Fruit fly (Drosophila melanogaster): Measurements from ENCODE around the gene S6kII.
A peak's percentile ranks its signal among the peaks of the same experiment; 100 is the strongest.

Gene S6kII

DNA sequence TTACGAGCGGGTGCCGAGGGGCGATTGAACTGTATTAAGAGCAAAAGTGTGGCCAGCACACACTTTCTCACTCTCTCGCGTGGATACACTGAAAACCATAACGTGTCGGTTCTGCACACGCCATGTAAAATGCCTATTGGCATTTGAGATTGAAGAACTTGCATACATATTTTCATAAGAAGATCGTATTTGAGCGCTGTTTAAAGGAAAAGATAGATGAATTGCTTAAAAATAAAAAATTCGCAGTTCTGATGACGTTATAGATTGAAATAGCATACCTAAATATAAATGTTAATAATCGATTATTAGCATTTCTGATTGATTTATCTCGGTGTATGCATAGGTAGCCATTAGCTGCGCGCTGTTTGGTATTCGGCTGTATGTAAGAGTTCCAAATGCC, 20.7 kb upstream of the S6kII start (continued):
- TF ChIP-seq ap (GFP tag; IDR thresholded peaks at IDR 0.05) (no peak), CG32772 (GFP tag; IDR thresholded peaks at IDR 0.05) (no peak), D (optimal IDR thresholded peaks at IDR 0.05) (no peak), D (GFP tag; optimal IDR thresholded peaks at IDR 0.05) (peak; percentile 34), CG9609 (GFP tag; optimal IDR thresholded peaks at IDR 0.05) (no peak), sens (GFP tag) (peak; percentile 81)

dm6 chrX:22510776-22511175, 19.0 kb upstream of the S6kII start:
- no peak for TF ChIP-seq Lim3 (GFP tag; IDR thresholded peaks at IDR 0.05)
- no peak for TF ChIP-seq CG8359 (GFP tag; optimal IDR thresholded peaks at IDR 0.05; ENCODE audit: borderline replicate concordance)
- TF ChIP-seq nau (GFP tag; optimal IDR thresholded peaks at IDR 0.05): no peak
- TF ChIP-seq hb (GFP tag; IDR thresholded peaks at IDR 0.05; ENCODE audit: partially characterized antibody): peak; percentile 54; the same call in 1 of the 3 replicates
- TF ChIP-seq tna (GFP tag; IDR thresholded peaks at IDR 0.05; ENCODE audit: partially characterized antibody): peak; percentile 33; the same call in 1 of the 2 replicates
- TF ChIP-seq CG14860 (GFP tag; IDR thresholded peaks at IDR 0.05; ENCODE audit: partially characterized antibody): peak; percentile 40; the same call in 2 of the 3 replicates
- no peak for TF ChIP-seq amos (GFP tag; IDR thresholded peaks at IDR 0.05; ENCODE audit: partially characterized antibody)
- no peak for TF ChIP-seq CG1792 (GFP tag; optimal IDR thresholded peaks at IDR 0.05)
- TF ChIP-seq wdn (GFP tag; IDR thresholded peaks at IDR 0.05): no peak
- no peak for TF ChIP-seq CG17385 (GFP tag; optimal IDR thresholded peaks at IDR 0.05)
- TF ChIP-seq nerfin-2 (GFP tag; IDR thresholded peaks at IDR 0.05; ENCODE audit: partially characterized antibody): peak; percentile 62
- TF ChIP-seq CG17568 (GFP tag; optimal IDR thresholded peaks at IDR 0.05): no peak
- no peak for TF ChIP-seq kah (GFP tag; optimal IDR thresholded peaks at IDR 0.05)
- no peak for TF ChIP-seq prd (optimal IDR thresholded peaks at IDR 0.05)
- no peak for TF ChIP-seq prd (GFP tag; IDR thresholded peaks at IDR 0.05)
- TF ChIP-seq btn (GFP tag; optimal IDR thresholded peaks at IDR 0.05): no peak
- TF ChIP-seq CG4424 (GFP tag; optimal IDR thresholded peaks at IDR 0.05): no peak
- no peak for TF ChIP-seq CHES-1-like (GFP tag; optimal IDR thresholded peaks at IDR 0.05)

dm6 chrX:22512071-22512470, 17.7 kb upstream of the S6kII start:
- no peak for TF ChIP-seq Eip74EF (GFP tag; optimal IDR thresholded peaks at IDR 0.05)
- no peak for TF ChIP-seq CG15514 (GFP tag; optimal IDR thresholded peaks at IDR 0.05)
- no peak for TF ChIP-seq lab (GFP tag; optimal IDR thresholded peaks at IDR 0.05)
- TF ChIP-seq sob (GFP tag; IDR thresholded peaks at IDR 0.05): no peak
- no peak for TF ChIP-seq D (optimal IDR thresholded peaks at IDR 0.05)
- no peak for TF ChIP-seq D (GFP tag; optimal IDR thresholded peaks at IDR 0.05)
- TF ChIP-seq NC2β (GFP tag; optimal IDR thresholded peaks at IDR 0.05): no peak
- no peak for TF ChIP-seq repo (GFP tag; optimal IDR thresholded peaks at IDR 0.05)
- no peak for TF ChIP-seq chif (GFP tag; optimal IDR thresholded peaks at IDR 0.05)
- no peak for TF ChIP-seq usp (GFP tag; optimal IDR thresholded peaks at IDR 0.05)
- no peak for TF ChIP-seq fd64A (GFP tag; optimal IDR thresholded peaks at IDR 0.05)
- TF ChIP-seq sug (tag; optimal IDR thresholded peaks at IDR 0.05): no peak
- TF ChIP-seq mirr (GFP tag; optimal IDR thresholded peaks at IDR 0.05): no peak
- TF ChIP-seq schlank (tag; optimal IDR thresholded peaks at IDR 0.05): no peak
- no peak for TF ChIP-seq CG6689 (GFP tag; IDR thresholded peaks at IDR 0.05)
- TF ChIP-seq cg (GFP tag; optimal IDR thresholded peaks at IDR 0.05): peak; percentile 55
- TF ChIP-seq Sry-β (GFP tag; optimal IDR thresholded peaks at IDR 0.05): no peak
- TF ChIP-seq CG13894 (tag; optimal IDR thresholded peaks at IDR 0.05): no peak
- no peak for TF ChIP-seq CG10565 (GFP tag; optimal IDR thresholded peaks at IDR 0.05)
- no peak for TF ChIP-seq tll (GFP tag; optimal IDR thresholded peaks at IDR 0.05)
- TF ChIP-seq ftz-f1 (GFP tag; optimal IDR thresholded peaks at IDR 0.05): no peak
- no peak for TF ChIP-seq MTF-1 (GFP tag; optimal IDR thresholded peaks at IDR 0.05; ENCODE audit: borderline replicate concordance)
- TF ChIP-seq CG31388 (GFP tag; optimal IDR thresholded peaks at IDR 0.05): no peak
- TF ChIP-seq CG13624 (GFP tag; optimal IDR thresholded peaks at IDR 0.05): no peak
- no peak for TF ChIP-seq Myb (GFP tag; optimal IDR thresholded peaks at IDR 0.05)
- TF ChIP-seq CG4730 (GFP tag; IDR thresholded peaks at IDR 0.05): no peak
- TF ChIP-seq Deaf1 (tag; optimal IDR thresholded peaks at IDR 0.05): peak; percentile 6
